Fruit fly (Drosophila melanogaster) whole organism, wandering third instar larva: Measurements from ENCODE around the gene Traf-like.

Experiments used
- Abd-B ChIP-seq: fragments of >200 bp; optimal IDR thresholded peaks from 2 replicates; lab custom pipeline; 2017; ENCODE audit warnings: missing biosample characterization, missing genetic modification characterization
- CG32264 ChIP-seq: fragments of 200-800 bp; sonication (Bioruptor generic); optimal IDR thresholded peaks from 2 replicates; lab custom pipeline; 2016; ENCODE audit warnings: missing biosample characterization, missing genetic modification characterization
- CG9705 ChIP-seq: fragments of 200-800 bp; sonication (Bioruptor generic); optimal IDR thresholded peaks from 2 replicates; lab custom pipeline; 2018; ENCODE audit warnings: missing biosample characterization, mild to moderate bottlenecking, missing genetic modification characterization
- CrebA ChIP-seq: fragments of 200-800 bp; sonication (Bioruptor generic); optimal IDR thresholded peaks from 2 replicates; lab custom pipeline; 2016; ENCODE audit warnings: missing biosample characterization, mild to moderate bottlenecking, missing genetic modification characterization, borderline replicate concordance
- Dfd ChIP-seq: fragments of >200 bp; optimal IDR thresholded peaks from 2 replicates; lab custom pipeline; 2017; ENCODE audit warnings: missing biosample characterization, missing genetic modification characterization
- Dif ChIP-seq: fragments of 200-275, 200-300 bp; sonication (Bioruptor generic); optimal IDR thresholded peaks from 2 replicates; lab custom pipeline; 2018; ENCODE audit warnings: missing biosample characterization, missing genetic modification characterization; ENCODE audit not compliant: partially characterized antibody
- HLH106 ChIP-seq: fragments of 200-800 bp; optimal IDR thresholded peaks from 3 replicates; lab custom pipeline; 2019; ENCODE audit warnings: missing biosample characterization, mild to moderate bottlenecking, missing genetic modification characterization, moderate library complexity
- Hr78 ChIP-seq: fragments of >200 bp; optimal IDR thresholded peaks from 2 replicates; lab custom pipeline; 2017; ENCODE audit warnings: missing biosample characterization, missing genetic modification characterization
- Hr83 ChIP-seq: fragments of 200-300 bp; sonication (Bioruptor generic); optimal IDR thresholded peaks from 2 replicates; lab custom pipeline; 2016; ENCODE audit warnings: missing biosample characterization, mild to moderate bottlenecking, missing genetic modification characterization, moderate library complexity; ENCODE audit not compliant: poor library complexity, severe bottlenecking
- Jra ChIP-seq: sonication (Bioruptor generic); optimal IDR thresholded peaks from 2 replicates; lab custom pipeline; 2016; ENCODE audit warnings: missing biosample characterization, missing genetic modification characterization
- Mio ChIP-seq: sonication (Bioruptor generic); optimal IDR thresholded peaks from 2 replicates; lab custom pipeline; 2016; ENCODE audit warnings: missing biosample characterization, missing genetic modification characterization
- Myc ChIP-seq: fragments of >200 bp; optimal IDR thresholded peaks from 2 replicates; lab custom pipeline; 2017
- N ChIP-seq: fragments of >200 bp; optimal IDR thresholded peaks from 2 replicates; lab custom pipeline; 2018; ENCODE audit warnings: missing biosample characterization, missing external identifiers, missing genetic modification characterization
- OdsH ChIP-seq: fragments of 200-800 bp; sonication (Bioruptor generic); optimal IDR thresholded peaks from 2 replicates; lab custom pipeline; 2016; ENCODE audit warnings: missing biosample characterization, mild to moderate bottlenecking, missing genetic modification characterization
- Rel ChIP-seq, 2 experiments: fragments of 200-800 bp; sonication (Bioruptor generic) in 1 of 2; optimal IDR thresholded peaks; 2 replicates in 1 of 2; 3 replicates in 1 of 2; lab custom pipeline; 2016 to 2019; ENCODE audit warnings: mild to moderate bottlenecking in 2 of 2, missing biosample characterization in 2 of 2, missing genetic modification characterization in 2 of 2, moderate library complexity in 1 of 2
- Sp1 ChIP-seq: fragments of 200-800 bp; sonication (Bioruptor generic); optimal IDR thresholded peaks from 3 replicates; lab custom pipeline; 2019; ENCODE audit warnings: missing biosample characterization, mild to moderate bottlenecking, missing genetic modification characterization, moderate library complexity
- Vsx2 ChIP-seq: fragments of 200-300, 225-300 bp; sonication (Bioruptor generic); optimal IDR thresholded peaks from 2 replicates; lab custom pipeline; 2018; ENCODE audit warnings: missing biosample characterization, missing genetic modification characterization; ENCODE audit not compliant: partially characterized antibody
- dl ChIP-seq, 2 experiments: fragments of 175-275, 200-275 bp in 1 of 2; fragments of 200-275 bp in 1 of 2; sonication (Bioruptor generic); optimal IDR thresholded peaks; lab custom pipeline; 2018; ENCODE audit warnings: mild to moderate bottlenecking in 2 of 2, missing biosample characterization in 2 of 2, missing genetic modification characterization in 2 of 2, moderate library complexity in 2 of 2; ENCODE audit not compliant: partially characterized antibody in 2 of 2, insufficient read depth in 1 of 2
- dsf ChIP-seq: sonication (Bioruptor generic); optimal IDR thresholded peaks from 2 replicates; lab custom pipeline; 2016; ENCODE audit warnings: missing biosample characterization, missing genetic modification characterization, borderline replicate concordance
- fru ChIP-seq: fragments of 200-800 bp; sonication (Bioruptor generic); optimal IDR thresholded peaks from 3 replicates; lab custom pipeline; 2016; ENCODE audit warnings: missing biosample characterization, mild to moderate bottlenecking, missing genetic modification characterization
- h ChIP-seq: fragments of 200-800 bp; sonication (Bioruptor generic); optimal IDR thresholded peaks from 3 replicates; lab custom pipeline; 2016; ENCODE audit warnings: missing biosample characterization, mild to moderate bottlenecking, missing genetic modification characterization
- jim ChIP-seq: fragments of 175-275, 200-325 bp; sonication (Bioruptor generic); optimal IDR thresholded peaks from 2 replicates; lab custom pipeline; 2016; ENCODE audit warnings: missing biosample characterization, mild to moderate bottlenecking, missing genetic modification characterization
- psq ChIP-seq: fragments of 200-800 bp; sonication (Bioruptor generic); optimal IDR thresholded peaks from 3 replicates; lab custom pipeline; 2017; ENCODE audit warnings: missing biosample characterization, mild to moderate bottlenecking, missing genetic modification characterization, moderate library complexity
- rgr ChIP-seq: fragments of 200-800 bp; sonication (Bioruptor generic); optimal IDR thresholded peaks from 3 replicates; lab custom pipeline; 2016; ENCODE audit warnings: missing biosample characterization, mild to moderate bottlenecking, missing genetic modification characterization
- sage ChIP-seq: fragments of 200-800 bp; sonication (Bioruptor generic); optimal IDR thresholded peaks from 2 replicates; lab custom pipeline; 2016; ENCODE audit warnings: missing biosample characterization, mild to moderate bottlenecking, missing genetic modification characterization
- sv ChIP-seq: fragments of 200-800 bp; sonication (Bioruptor generic); optimal IDR thresholded peaks from 3 replicates; lab custom pipeline; 2016; ENCODE audit warnings: missing biosample characterization, missing genetic modification characterization
- woc ChIP-seq: sonication (Bioruptor generic); optimal IDR thresholded peaks from 2 replicates; lab custom pipeline; 2016; ENCODE audit warnings: missing biosample characterization, mild to moderate bottlenecking, missing genetic modification characterization

Traf-like gene

DNA sequence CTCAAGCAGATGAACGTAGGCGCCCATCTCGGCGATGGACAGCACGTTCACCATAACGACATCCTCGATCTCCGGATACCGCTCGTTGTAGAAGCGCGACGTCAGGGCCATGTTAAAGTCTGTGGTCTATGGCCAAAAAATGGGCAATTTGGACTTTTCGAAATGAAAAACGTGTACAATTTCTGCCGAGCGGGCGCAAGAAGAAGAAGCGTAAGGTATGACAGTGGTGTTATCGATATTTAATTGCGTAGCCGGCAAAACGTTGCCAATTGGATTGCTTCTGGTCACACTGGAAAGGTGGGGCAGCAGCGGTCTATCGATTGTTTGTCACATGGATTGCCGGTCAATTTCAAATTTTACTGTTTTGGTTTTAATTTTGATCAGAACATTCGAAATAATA lies 31.9 kb downstream of the Traf-like start, which contains the start of gene eIF2alpha:
eIF2alpha (minus strand) TSS at position 225 of the 400 bp plus-strand sequence.
- TF ChIP-seq rgr (GFP tag; lab: Kevin White, UChicago) = peak; percentile 23
- TF ChIP-seq Myc = no peak
- no peak for TF ChIP-seq Rel (GFP tag; optimal IDR thresholded peaks at IDR 0.05; lab: Kevin White, UChicago)
- peak; percentile 59 for TF ChIP-seq Rel (tag; optimal IDR thresholded peaks at IDR 0.05; lab: Kevin White, UChicago)

DNA sequence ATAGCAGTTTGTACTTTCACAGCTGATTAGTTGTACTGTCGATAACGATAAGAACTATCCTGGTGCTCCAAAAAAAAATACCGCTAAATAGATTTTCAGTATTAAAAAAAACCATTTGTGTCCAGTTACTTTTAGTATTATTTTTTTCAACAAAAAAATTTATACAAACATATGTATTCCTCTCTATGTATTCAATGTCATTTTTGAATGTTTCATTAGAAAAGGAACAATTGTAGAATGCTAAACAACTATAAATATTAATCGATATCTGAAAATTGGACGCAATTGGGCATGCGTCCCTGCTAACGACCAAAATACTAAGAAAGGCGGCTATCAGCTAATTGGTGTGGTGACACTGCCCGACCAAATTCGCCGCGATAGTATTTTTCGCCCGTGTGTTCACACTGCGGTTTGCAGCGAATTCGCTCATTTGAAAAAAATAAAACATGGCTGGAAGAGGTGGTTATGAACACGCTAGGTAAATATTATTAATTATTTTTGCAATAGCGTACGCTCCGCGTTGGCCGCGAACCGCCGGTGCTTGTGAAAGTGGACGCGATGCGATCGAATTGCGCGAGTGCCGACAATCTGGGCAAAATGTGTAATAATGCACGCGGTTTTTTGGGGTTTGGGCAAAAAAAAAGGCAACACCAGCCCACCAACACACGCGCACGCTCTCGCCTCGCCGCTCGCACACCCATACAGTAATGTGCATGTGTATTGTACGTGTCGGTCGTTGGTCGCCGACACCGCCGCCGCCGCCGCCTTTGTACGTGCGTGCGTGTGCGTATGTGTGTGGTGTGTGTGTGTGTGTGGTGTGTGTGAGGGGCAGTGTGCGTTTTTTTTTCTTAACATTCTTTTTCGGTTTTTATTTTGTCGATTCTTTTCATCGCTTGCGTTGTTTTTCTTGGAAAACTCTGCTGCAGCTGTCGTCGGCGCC lies 33.7 kb downstream of the Traf-like start, which contains the start of the genes CG34015 and eIF4H1:
CG34015 (minus strand) TSS at position 51 of the 940 bp plus-strand sequence.
eIF4H1 (plus strand) TSS at position 414 of the 940 bp plus-strand sequence.
- TF ChIP-seq rgr (GFP tag; lab: Kevin White, UChicago) (peak; percentile 32), CrebA (GFP tag; lab: Kevin White, UChicago) (no peak), Dif (peak; percentile 6), fru (GFP tag; lab: Kevin White, UChicago) (peak; percentile 58), Abd-B (GFP tag; lab: Kevin White, UChicago) (peak; percentile 48), Hr83 (peak; percentile 8), dsf (no peak), woc (no peak), Sp1 (peak; percentile 77), jim (GFP tag; lab: Kevin White, UChicago) (peak; percentile 58), sv (no peak), psq (GFP tag; lab: Kevin White, UChicago) (peak; percentile 1), Myc (peak; percentile 35), h (GFP tag; lab: Kevin White, UChicago) (peak; percentile 19), N (GFP tag; lab: Kevin White, UChicago) (peak; percentile 92), Jra (GFP tag; lab: Kevin White, UChicago) (peak; percentile 20), Rel (GFP tag; optimal IDR thresholded peaks at IDR 0.05; lab: Kevin White, UChicago) (peak; percentile 39), Rel (tag; optimal IDR thresholded peaks at IDR 0.05; lab: Kevin White, UChicago) (no peak), OdsH (GFP tag; lab: Kevin White, UChicago) (peak; percentile 4), Hr78 (peak; percentile 18)

DNA sequence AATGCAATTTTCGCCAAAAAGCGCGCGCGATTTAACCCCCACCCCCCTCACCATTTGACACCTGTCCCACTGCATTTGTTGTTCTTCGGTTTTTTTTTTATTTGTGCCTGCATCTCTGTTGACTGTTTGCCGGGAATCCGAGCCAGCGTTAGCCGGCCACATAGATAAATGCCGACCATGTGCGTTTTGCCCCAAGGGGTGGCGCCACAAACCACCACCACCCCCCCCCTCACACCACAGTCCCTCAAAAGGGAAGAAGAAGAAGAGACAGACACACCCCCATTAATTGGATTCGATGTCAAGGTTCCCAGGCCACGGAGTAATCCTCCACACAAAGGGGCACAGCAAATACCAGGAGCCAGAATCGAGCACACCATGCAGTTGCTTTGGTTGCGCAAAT lies 34.5 kb downstream of the Traf-like start:
- TF ChIP-seq sage (GFP tag; lab: Kevin White, UChicago) (no peak), N (GFP tag; lab: Kevin White, UChicago) (no peak), dsf (no peak), Mio (GFP tag; lab: Kevin White, UChicago) (no peak), rgr (GFP tag; lab: Kevin White, UChicago) (no peak), Dfd (no peak), Abd-B (GFP tag; lab: Kevin White, UChicago) (no peak), OdsH (GFP tag; lab: Kevin White, UChicago) (no peak), CG32264 (GFP tag; lab: Kevin White, UChicago) (no peak), CG9705 (GFP tag; lab: Kevin White, UChicago) (no peak), HLH106 (tag; lab: Kevin White, UChicago) (no peak), Hr83 (no peak), CrebA (GFP tag; lab: Kevin White, UChicago) (no peak)

DNA sequence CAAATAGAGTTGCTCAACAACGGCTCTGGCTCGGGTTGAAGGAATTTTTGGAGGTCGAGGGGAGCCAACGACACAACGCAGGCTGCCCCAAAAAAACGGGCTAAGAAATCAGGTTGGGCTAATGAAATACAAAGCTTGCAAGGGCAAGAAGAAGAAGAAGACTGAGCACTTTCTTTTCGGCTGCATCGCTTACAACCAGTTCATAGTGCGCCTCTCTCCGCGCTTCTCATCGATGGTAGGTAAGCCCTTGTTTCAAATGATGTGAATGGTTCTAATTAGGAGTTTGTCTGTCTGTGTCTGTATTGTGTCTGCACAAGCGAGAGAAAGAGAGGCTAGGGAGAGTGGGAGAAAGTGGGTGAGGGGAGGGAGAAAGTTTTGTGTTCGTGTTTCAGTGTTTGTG lies 41.7 kb downstream of the Traf-like start:
- TF ChIP-seq dsf (no peak), dl (GFP tag; optimal IDR thresholded peaks at IDR 0.05; lab: Kevin White, UChicago; ENCODE audit: insufficient read depth in 1 of 2, partially characterized antibody in 2 of 2) (no peak), Vsx2 (GFP tag; lab: Kevin White, UChicago) (no peak), Sp1 (no peak)

DNA sequence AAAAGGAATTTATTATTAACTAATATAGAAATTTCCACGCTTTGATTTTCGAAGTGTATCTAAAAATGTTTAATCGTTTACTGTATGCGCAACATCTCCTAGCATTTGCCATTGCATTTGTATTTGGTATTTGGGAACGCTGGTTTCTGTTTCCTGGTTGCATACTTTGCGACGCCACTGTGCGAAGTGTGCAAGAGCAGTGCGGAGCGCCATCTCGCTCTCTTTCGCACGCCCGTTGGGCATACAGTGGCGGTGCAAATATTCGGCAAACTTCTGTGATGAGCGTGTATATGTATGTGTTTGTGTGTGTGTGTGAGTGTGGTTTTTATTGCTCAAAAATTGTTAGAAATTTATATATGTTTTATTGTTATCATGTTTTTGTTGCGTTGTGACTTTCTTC lies 43.7 kb downstream of the Traf-like start:
- TF ChIP-seq woc = peak; percentile 19
- TF ChIP-seq Hr78 = no peak
- TF ChIP-seq, all 38 proteins: peak for 1
